Worm (Caenorhabditis elegans) whole organism, L2 larva: ENCODE measurements around the gene F22E5.6.
"Not testable (repeated sequence)": the region's sequence is repeated elsewhere in the genome, so short reads cannot be mapped to it uniquely, and the experiment has no call there.

ENCODE experiments used
- C34F6.9 ChIP-seq: fragments of 150-350 bp; optimal IDR thresholded peaks from 2 replicates; lab custom pipeline; 2014; ENCODE audit warnings: missing biosample characterization, missing genetic modification characterization
- Y55F3AM.14 ChIP-seq: fragments of 200-800 bp; sonication (Bioruptor generic); optimal IDR thresholded peaks from 2 replicates; lab custom pipeline; 2018; ENCODE audit warnings: mild to moderate bottlenecking, missing genetic modification characterization, missing compliant biosample characterization
- alr-1 ChIP-seq: fragments of 150-350 bp; optimal IDR thresholded peaks from 2 replicates; lab custom pipeline; 2014; ENCODE audit warnings: missing biosample characterization, missing genetic modification characterization
- aly-2 ChIP-seq: fragments of 150-350 bp; optimal IDR thresholded peaks from 2 replicates; lab custom pipeline; 2014; ENCODE audit warnings: missing biosample characterization, missing genetic modification characterization
- ama-1 ChIP-seq: fragments of 150-350 bp; optimal IDR thresholded peaks from 2 replicates; lab custom pipeline; 2018; ENCODE audit warnings: inconsistent platforms
- blmp-1 ChIP-seq: sonication (generic microtip); optimal IDR thresholded peaks from 2 replicates; lab custom pipeline; 2017; ENCODE audit warnings: missing genetic modification characterization, mild to moderate bottlenecking, missing compliant biosample characterization, antibody characterized with exemption, moderate library complexity; ENCODE audit not compliant: insufficient read depth
- ceh-16 ChIP-seq: fragments of 150-350 bp; optimal IDR thresholded peaks from 2 replicates; lab custom pipeline; 2014; ENCODE audit warnings: missing biosample characterization, missing genetic modification characterization
- ceh-82 ChIP-seq: fragments of 150-350 bp; optimal IDR thresholded peaks from 2 replicates; lab custom pipeline; 2014; ENCODE audit warnings: missing biosample characterization, missing genetic modification characterization
- egl-27 ChIP-seq: sonication (generic microtip); optimal IDR thresholded peaks from 3 replicates; lab custom pipeline; 2017; ENCODE audit warnings: missing biosample characterization, missing genetic modification reagents, missing genetic modification characterization
- elt-1 ChIP-seq: fragments of 150-350 bp; optimal IDR thresholded peaks from 2 replicates; lab custom pipeline; 2014; ENCODE audit warnings: missing biosample characterization, missing genetic modification characterization
- elt-3 ChIP-seq: sonication (generic microtip); optimal IDR thresholded peaks from 2 replicates; lab custom pipeline; 2017; ENCODE audit warnings: missing biosample characterization, missing genetic modification characterization
- fos-1 ChIP-seq: fragments of 150-350 bp; optimal IDR thresholded peaks from 2 replicates; lab custom pipeline; 2014; ENCODE audit warnings: missing biosample characterization, missing genetic modification characterization
- gmeb-1 ChIP-seq: fragments of 150-350 bp; optimal IDR thresholded peaks from 2 replicates; lab custom pipeline; 2014; ENCODE audit warnings: missing biosample characterization, missing genetic modification characterization
- lin-11 ChIP-seq: fragments of 150-350 bp; sonication (generic microtip); optimal IDR thresholded peaks from 2 replicates; lab custom pipeline; 2014; ENCODE audit warnings: missing biosample characterization, missing genetic modification characterization, inconsistent platforms, mixed read lengths
- lin-39 ChIP-seq: fragments of 150-350 bp; optimal IDR thresholded peaks from 2 replicates; lab custom pipeline; 2014; ENCODE audit warnings: missing biosample characterization, missing genetic modification reagents, missing genetic modification characterization
- lsy-2 ChIP-seq, 2 experiments: fragments of 150-350 bp in 1 of 2; sonication (generic microtip) in 1 of 2; optimal IDR thresholded peaks; 2 replicates each; lab custom pipeline; 2014 to 2017; ENCODE audit warnings: missing biosample characterization in 2 of 2, missing genetic modification characterization in 2 of 2
- mab-5 ChIP-seq: fragments of 150-350 bp; optimal IDR thresholded peaks from 2 replicates; lab custom pipeline; 2014; ENCODE audit warnings: missing biosample characterization, missing genetic modification characterization
- mbf-1 ChIP-seq: sonication (generic microtip); optimal IDR thresholded peaks from 2 replicates; lab custom pipeline; 2017; ENCODE audit warnings: missing biosample characterization, missing genetic modification characterization
- mdl-1 ChIP-seq, 2 experiments: fragments of 150-350 bp in 1 of 2; sonication (generic microtip) in 1 of 2; optimal IDR thresholded peaks; 2 replicates each; lab custom pipeline; 2017; ENCODE audit warnings: missing biosample characterization in 2 of 2, missing genetic modification characterization in 2 of 2
- nhr-10 ChIP-seq: sonication (generic microtip); optimal IDR thresholded peaks from 2 replicates; lab custom pipeline; 2017; ENCODE audit warnings: missing biosample characterization, missing genetic modification characterization
- nhr-12 ChIP-seq: fragments of 150-350 bp; optimal IDR thresholded peaks from 2 replicates; lab custom pipeline; 2014; ENCODE audit warnings: missing biosample characterization, missing genetic modification characterization
- nhr-21 ChIP-seq: fragments of 150-350 bp; optimal IDR thresholded peaks from 2 replicates; lab custom pipeline; 2014; ENCODE audit warnings: missing biosample characterization, missing genetic modification characterization
- nhr-23 ChIP-seq: fragments of 150-350 bp; optimal IDR thresholded peaks from 2 replicates; lab custom pipeline; 2014; ENCODE audit warnings: missing biosample characterization, missing genetic modification reagents, missing genetic modification characterization
- nhr-237 ChIP-seq: fragments of 150-350 bp; optimal IDR thresholded peaks from 2 replicates; lab custom pipeline; 2014; ENCODE audit warnings: missing biosample characterization, missing genetic modification characterization
- nhr-25 ChIP-seq: fragments of 150-350 bp; sonication (generic microtip); optimal IDR thresholded peaks from 3 replicates; lab custom pipeline; 2014; ENCODE audit warnings: missing biosample characterization, missing genetic modification characterization
- nhr-6 ChIP-seq: fragments of 150-350 bp; optimal IDR thresholded peaks from 2 replicates; lab custom pipeline; 2014; ENCODE audit warnings: missing biosample characterization, missing genetic modification characterization
- nhr-77 ChIP-seq: fragments of 150-350 bp; optimal IDR thresholded peaks from 2 replicates; lab custom pipeline; 2014; ENCODE audit warnings: missing biosample characterization, missing genetic modification characterization
- sem-4 ChIP-seq: fragments of 150-350 bp; optimal IDR thresholded peaks from 2 replicates; lab custom pipeline; 2014; ENCODE audit warnings: missing biosample characterization, missing genetic modification reagents, missing genetic modification characterization
- skn-1 ChIP-seq: sonication (generic microtip); optimal IDR thresholded peaks from 2 replicates; lab custom pipeline; 2017; ENCODE audit warnings: missing biosample characterization, missing genetic modification characterization
- sma-3 ChIP-seq: sonication (generic microtip); optimal IDR thresholded peaks from 2 replicates; lab custom pipeline; 2016; ENCODE audit warnings: missing genetic modification reagents, missing genetic modification characterization, missing compliant biosample characterization
- snpc-4 ChIP-seq: fragments of 150-350 bp; optimal IDR thresholded peaks from 2 replicates; lab custom pipeline; 2014; ENCODE audit warnings: missing biosample characterization, missing genetic modification characterization
- unc-39 ChIP-seq: fragments of 150-350 bp; optimal IDR thresholded peaks from 2 replicates; lab custom pipeline; 2014; ENCODE audit warnings: missing biosample characterization, missing genetic modification characterization
- unc-55 ChIP-seq: fragments of 150-350 bp; sonication (generic microtip); optimal IDR thresholded peaks from 3 replicates; lab custom pipeline; 2014; ENCODE audit warnings: missing biosample characterization, missing genetic modification reagents, missing genetic modification characterization
- unc-62 ChIP-seq: fragments of 150-350 bp; optimal IDR thresholded peaks from 2 replicates; lab custom pipeline; 2014; ENCODE audit warnings: missing biosample characterization, missing genetic modification reagents, missing genetic modification characterization
- ztf-11 ChIP-seq: sonication (generic microtip); optimal IDR thresholded peaks from 2 replicates; lab custom pipeline; 2017; ENCODE audit warnings: missing biosample characterization, missing genetic modification characterization
- ztf-4 ChIP-seq: fragments of 150-350 bp; optimal IDR thresholded peaks from 2 replicates; lab custom pipeline; 2014; ENCODE audit warnings: missing biosample characterization, missing genetic modification characterization

Gene F22E5.6

DNA sequence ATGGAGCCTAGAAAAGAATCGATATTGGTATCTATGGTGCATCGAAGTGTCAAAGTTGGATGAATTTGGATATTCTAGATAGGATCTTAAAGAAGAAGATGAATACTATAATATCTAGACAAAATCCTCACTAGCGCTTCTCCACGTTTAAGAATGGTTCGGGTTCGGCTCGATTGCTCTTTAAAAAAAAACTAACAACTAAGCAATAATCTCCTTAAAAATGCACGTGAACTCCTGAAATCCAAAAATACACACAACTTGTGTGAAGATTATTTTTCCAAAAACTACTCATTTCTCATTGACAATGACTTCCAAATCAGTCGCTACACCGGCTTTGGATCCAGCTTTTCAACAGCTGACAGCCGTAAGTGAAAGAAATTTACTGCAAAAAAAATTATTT lies 18.5 kb upstream of the F22E5.6 start, which contains the start of gene D2062.1:
Gene D2062.1 (plus strand): TSS at position 301 of the 400 bp plus-strand sequence.
- no peak for TF ChIP-seq mbf-1 (tag; lab: Kevin White, UChicago)
- no peak for TF ChIP-seq elt-1 (tag; lab: Kevin White, UChicago)
- no peak for TF ChIP-seq nhr-25
- TF ChIP-seq ceh-16: no peak
- TF ChIP-seq nhr-21 (tag; lab: Kevin White, UChicago): no peak
- TF ChIP-seq skn-1: no peak
- TF ChIP-seq lsy-2 (tag; optimal IDR thresholded peaks at IDR 0.05; lab: Kevin White, UChicago): no peak
- no peak for TF ChIP-seq fos-1
- TF ChIP-seq sem-4 (tag; lab: Kevin White, UChicago): no peak
- TF ChIP-seq elt-3 (tag; lab: Kevin White, UChicago): no peak
- no peak for TF ChIP-seq lin-11 (tag; lab: Kevin White, UChicago)
- no peak for TF ChIP-seq Y55F3AM.14
- TF ChIP-seq mab-5 (tag; lab: Kevin White, UChicago): no peak
- no peak for TF ChIP-seq alr-1
- no peak for TF ChIP-seq ztf-11
- TF ChIP-seq mdl-1 (tag; optimal IDR thresholded peaks at IDR 0.05; lab: Kevin White, UChicago): no peak
- no peak for TF ChIP-seq ama-1

DNA sequence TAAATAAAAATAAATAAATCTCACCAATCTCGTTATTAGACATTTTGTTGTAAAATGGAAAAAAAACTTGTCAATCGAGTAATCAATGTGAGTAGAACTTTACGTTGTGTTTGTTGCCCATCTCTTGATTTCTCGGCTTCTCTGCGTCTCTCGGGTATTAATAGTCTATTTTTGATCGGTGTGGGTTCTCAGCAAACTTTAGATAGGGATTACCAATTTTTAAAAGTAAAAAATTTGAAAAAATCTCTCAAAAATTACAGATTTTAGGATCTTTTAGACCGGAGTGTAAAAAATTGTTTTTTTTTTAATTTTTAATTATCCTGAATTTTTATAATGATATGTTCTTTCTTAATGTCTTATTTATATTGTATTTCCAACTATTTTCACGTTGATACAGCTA lies 12.3 kb upstream of the F22E5.6 start, which contains the start of gene F22E5.21:
Gene F22E5.21 (minus strand): TSS at position 101 of the 400 bp plus-strand sequence.
- TF ChIP-seq snpc-4 (tag; lab: Kevin White, UChicago) (no peak), elt-3 (tag; lab: Kevin White, UChicago) (no peak), ama-1 (no peak), ceh-16 (no peak), nhr-12 (tag; lab: Kevin White, UChicago) (no peak), mab-5 (tag; lab: Kevin White, UChicago) (no peak), egl-27 (no peak), nhr-6 (tag; lab: Kevin White, UChicago) (no peak), nhr-77 (tag; lab: Kevin White, UChicago) (no peak), ztf-11 (no peak), Y55F3AM.14 (no peak), unc-62 (GFP tag; lab: Kevin White, UChicago) (no peak), ceh-82 (tag; lab: Kevin White, UChicago) (no peak), mbf-1 (tag; lab: Kevin White, UChicago) (no peak), unc-55 (GFP tag; lab: Kevin White, UChicago) (no peak), blmp-1 (tag; lab: Kevin White, UChicago) (no peak), unc-39 (tag; lab: Kevin White, UChicago) (no peak), sem-4 (tag; lab: Kevin White, UChicago) (no peak)

DNA sequence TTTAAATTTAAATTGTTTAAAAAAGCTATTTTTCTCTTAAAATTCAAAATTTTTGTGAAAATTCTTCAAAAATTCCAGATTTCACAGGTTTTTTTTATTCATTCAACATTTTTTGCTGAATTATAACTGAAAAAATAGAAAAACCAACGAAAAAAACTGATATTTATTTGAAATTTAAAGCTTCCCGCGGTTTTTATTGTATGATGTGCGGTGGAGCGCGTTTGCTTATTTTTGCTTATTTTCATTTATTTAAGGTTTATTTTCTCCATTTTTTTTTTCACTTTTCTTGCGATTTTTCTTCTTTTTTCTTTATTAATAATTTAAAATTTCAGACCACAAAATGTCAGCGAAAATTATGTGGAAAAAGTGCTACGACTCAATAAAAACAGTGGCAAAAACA lies 11.6 kb upstream of the F22E5.6 start, which contains the start of gene F22E5.9:
Gene F22E5.9 (plus strand): TSS at position 327 of the 400 bp plus-strand sequence.
- TF ChIP-seq sem-4 (tag; lab: Kevin White, UChicago) (no peak), gmeb-1 (tag; lab: Kevin White, UChicago) (peak; percentile 91), elt-1 (tag; lab: Kevin White, UChicago) (no peak), C34F6.9 (tag; lab: Kevin White, UChicago) (peak; percentile 26), aly-2 (tag; lab: Kevin White, UChicago) (no peak), sma-3 (no peak), ceh-82 (tag; lab: Kevin White, UChicago) (no peak), nhr-10 (tag; lab: Kevin White, UChicago) (no peak), unc-55 (GFP tag; lab: Kevin White, UChicago) (peak; percentile 61), lin-11 (tag; lab: Kevin White, UChicago) (no peak), unc-62 (GFP tag; lab: Kevin White, UChicago) (no peak), ztf-4 (tag; lab: Kevin White, UChicago) (no peak), egl-27 (no peak), ama-1 (no peak), nhr-23 (tag; lab: Kevin White, UChicago) (no peak)
- TF ChIP-seq, all 48 proteins: peak for 3

DNA sequence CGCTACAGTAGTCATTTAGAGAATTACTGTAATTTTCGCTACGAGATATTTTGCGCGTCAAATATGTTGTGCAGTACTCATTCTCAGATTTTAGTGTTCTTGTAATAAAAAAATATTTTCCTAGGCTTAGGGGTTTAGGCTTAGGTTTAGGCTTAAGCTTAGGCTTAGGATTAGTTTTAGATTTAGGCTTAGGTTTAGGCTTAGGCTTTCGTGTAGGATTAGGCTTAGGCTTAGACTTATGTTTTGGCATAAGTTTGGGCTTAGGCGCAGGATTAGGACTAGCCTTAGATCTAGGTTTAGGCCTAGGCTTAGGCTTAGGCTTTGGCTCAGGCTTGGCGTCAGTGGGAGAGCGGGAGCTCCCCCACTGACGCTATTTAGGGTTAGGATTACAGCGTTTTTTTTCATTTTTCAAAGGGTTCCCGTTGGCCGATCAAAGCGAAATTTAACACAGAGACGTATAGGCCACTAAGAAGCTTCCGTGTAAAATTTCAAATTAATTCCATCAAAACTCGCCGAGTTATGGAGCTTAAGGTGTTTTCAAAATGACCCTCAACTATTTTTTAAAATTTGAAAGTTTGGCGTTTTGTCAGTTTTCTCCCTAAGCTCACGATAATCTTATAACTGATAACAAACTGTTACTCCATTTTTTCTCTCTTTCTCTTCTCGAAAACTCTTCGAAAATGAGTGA lies 10.1 kb upstream of the F22E5.6 start, which contains the start of gene F22E5.8:
Gene F22E5.8 (plus strand): TSS at position 638 of the 688 bp plus-strand sequence.
- not testable (repeated sequence) for TF ChIP-seq lin-39, nhr-6, nhr-237 (tag; lab: Kevin White, UChicago)
